Worm (Caenorhabditis elegans): ENCODE results near the gene daf-4.
A peak's percentile ranks its signal among the peaks of the same experiment; 100 is the strongest.

Gene daf-4

DNA sequence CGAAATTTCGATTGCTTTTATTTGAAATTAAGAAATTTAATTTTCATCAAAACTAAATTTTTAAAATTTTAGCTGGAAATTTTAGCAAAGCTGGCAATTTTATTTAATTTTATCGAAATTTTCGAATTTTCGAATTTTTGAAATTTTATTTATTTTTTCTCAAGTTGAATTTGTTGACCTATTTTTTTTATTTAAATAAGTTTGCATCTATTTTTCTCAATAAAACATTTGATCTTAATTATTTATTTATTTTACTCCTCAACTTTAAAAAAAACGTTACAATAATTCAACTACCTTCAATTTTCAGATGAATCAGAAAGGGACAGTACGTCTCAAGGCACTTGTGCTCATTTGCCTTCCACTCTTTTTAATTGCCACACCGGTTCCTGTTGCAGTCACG is at the start of gene daf-4:
daf-4 (plus strand) TSS at position 301 of the 400 bp plus-strand sequence.
- TF ChIP-seq C38D4.7 (GFP tag; optimal IDR thresholded peaks at IDR 0.05) (no peak), T23F11.4 (GFP tag; optimal IDR thresholded peaks at IDR 0.05) (no peak), unc-55 (GFP tag; optimal IDR thresholded peaks at IDR 0.05) (no peak), syd-9 (tag; optimal IDR thresholded peaks at IDR 0.05) (no peak), ceh-18 (tag; optimal IDR thresholded peaks at IDR 0.05) (no peak), pha-2 (tag; optimal IDR thresholded peaks at IDR 0.05) (no peak), odd-2 (tag; optimal IDR thresholded peaks at IDR 0.05) (no peak)

DNA sequence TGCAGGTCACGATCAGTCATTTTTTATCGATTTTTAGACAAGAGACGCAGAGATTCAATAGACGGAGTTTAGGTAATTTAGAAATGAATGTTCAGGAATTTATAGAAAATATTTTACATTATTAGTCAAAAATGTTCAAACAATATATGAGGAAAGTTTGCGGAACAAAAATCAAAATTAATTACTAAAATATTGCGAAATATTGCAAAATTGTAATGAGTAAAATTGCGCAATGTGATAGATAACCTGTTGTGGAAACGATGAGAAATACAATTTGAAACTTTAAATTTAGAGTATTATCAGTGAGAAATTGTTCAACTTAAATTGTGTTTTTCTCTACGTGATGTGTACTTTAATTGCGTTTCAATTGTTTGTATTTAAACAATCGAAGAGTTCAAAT is 43.9 kb upstream of the daf-4 start, which contains the start of gene F56D2.5:
F56D2.5 (minus strand) TSS at position 371 of the 400 bp plus-strand sequence.
- TF ChIP-seq elt-2 (tag; optimal IDR thresholded peaks at IDR 0.05) (no peak), C08G9.2 (tag; optimal IDR thresholded peaks at IDR 0.05) (no peak), ceh-9 (tag; optimal IDR thresholded peaks at IDR 0.05) (no peak), nhr-232 (tag; optimal IDR thresholded peaks at IDR 0.05) (no peak), F13H6.1 (tag; optimal IDR thresholded peaks at IDR 0.05) (no peak), K02D7.2 (tag; optimal IDR thresholded peaks at IDR 0.05) (no peak), fax-1 (tag; optimal IDR thresholded peaks at IDR 0.05) (no peak), fkh-6 (tag; optimal IDR thresholded peaks at IDR 0.05) (no peak), hlh-8 (tag; optimal IDR thresholded peaks at IDR 0.05) (no peak), ceh-18 (tag; optimal IDR thresholded peaks at IDR 0.05) (no peak), C38D4.7 (GFP tag; optimal IDR thresholded peaks at IDR 0.05) (no peak), eyg-1 (tag; optimal IDR thresholded peaks at IDR 0.05) (no peak), ceh-31 (tag; optimal IDR thresholded peaks at IDR 0.05) (no peak), fkh-10 (GFP tag; optimal IDR thresholded peaks at IDR 0.05) (no peak), lim-6 (tag; optimal IDR thresholded peaks at IDR 0.05) (no peak), pha-2 (tag; optimal IDR thresholded peaks at IDR 0.05) (no peak)

DNA sequence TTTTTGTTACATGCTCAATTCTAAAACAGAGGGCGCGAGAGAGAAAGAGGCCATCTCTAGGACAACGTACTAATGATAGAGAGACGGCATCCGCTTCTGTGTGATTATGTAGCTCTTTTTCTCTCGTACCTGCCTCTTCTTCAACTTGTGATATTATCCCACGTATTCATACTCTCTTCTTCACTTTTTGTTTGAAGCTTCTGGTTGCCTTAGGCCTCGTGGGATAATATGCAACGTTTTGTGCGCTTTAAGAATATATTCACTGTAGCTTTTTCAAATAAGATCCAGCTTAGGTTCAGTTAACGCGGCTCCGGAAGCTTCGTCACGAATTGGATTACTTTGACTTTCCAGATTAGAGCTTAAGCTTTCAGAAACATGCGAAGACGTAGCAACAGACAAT is 42.2 kb upstream of the daf-4 start, which contains the start of the genes F56D2.8 and uev-2:
F56D2.8 (minus strand) TSS at position 101 of the 400 bp plus-strand sequence.
uev-2 (plus strand) TSS at position 360 of the 400 bp plus-strand sequence.
- TF ChIP-seq pat-9 (tag; optimal IDR thresholded peaks at IDR 0.05) (no peak), nhr-11 (tag; optimal IDR thresholded peaks at IDR 0.05) (no peak), sox-2 (GFP tag; IDR thresholded peaks at IDR 0.05) (no peak), pha-2 (tag; optimal IDR thresholded peaks at IDR 0.05) (no peak), ceh-22 (tag; optimal IDR thresholded peaks at IDR 0.05) (no peak), ama-1 (optimal IDR thresholded peaks at IDR 0.05) (no peak), elt-4 (tag; optimal IDR thresholded peaks at IDR 0.05) (no peak), dve-1 (tag; optimal IDR thresholded peaks at IDR 0.05) (no peak), eyg-1 (tag; optimal IDR thresholded peaks at IDR 0.05) (no peak), elt-2 (tag; optimal IDR thresholded peaks at IDR 0.05) (no peak), lim-6 (tag; optimal IDR thresholded peaks at IDR 0.05) (no peak), che-1 (tag; optimal IDR thresholded peaks at IDR 0.05) (no peak), nhr-232 (tag; optimal IDR thresholded peaks at IDR 0.05) (no peak)

DNA sequence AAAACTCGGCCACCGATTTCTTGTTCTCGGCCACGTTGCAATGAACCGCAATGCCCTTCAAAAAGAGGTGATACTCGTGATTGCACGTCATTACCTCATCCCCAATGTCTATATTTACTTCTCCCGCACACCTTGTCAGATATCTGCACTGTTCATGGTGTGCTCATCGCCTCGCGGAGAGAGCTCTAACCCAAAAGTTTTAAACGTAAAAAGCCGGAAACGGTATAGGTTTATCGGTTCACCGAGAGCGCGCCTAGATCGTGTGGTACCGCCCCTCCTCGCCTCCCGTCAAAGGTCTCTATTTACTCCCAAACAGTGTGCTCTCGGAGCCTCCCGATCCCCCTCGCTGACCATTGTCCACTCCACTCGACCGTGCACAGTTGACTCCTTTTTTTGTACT is 40.3 kb upstream of the daf-4 start, which contains the start of gene F56D2.3:
F56D2.3 (plus strand) TSS at position 301 of the 400 bp plus-strand sequence.
- TF ChIP-seq tbx-7 (tag; optimal IDR thresholded peaks at IDR 0.05) = no peak
- TF ChIP-seq hlh-30 (tag; optimal IDR thresholded peaks at IDR 0.05; ENCODE audit: insufficient read depth) = no peak
- TF ChIP-seq ceh-9 (tag; optimal IDR thresholded peaks at IDR 0.05) = no peak
- peak; percentile 16 for TF ChIP-seq pax-1 (tag; optimal IDR thresholded peaks at IDR 0.05)
- TF ChIP-seq ceh-34 (tag; optimal IDR thresholded peaks at IDR 0.05) = no peak
- peak; percentile 1 for TF ChIP-seq ets-4 (tag; optimal IDR thresholded peaks at IDR 0.05)
- no peak for TF ChIP-seq ceh-19 (GFP tag; optimal IDR thresholded peaks at IDR 0.05)
- TF ChIP-seq ceh-6 (GFP tag; optimal IDR thresholded peaks at IDR 0.05) = no peak
- no peak for TF ChIP-seq ttx-3 (tag; optimal IDR thresholded peaks at IDR 0.05)
- TF ChIP-seq ama-1 (optimal IDR thresholded peaks at IDR 0.05) = no peak

Data from whole organism, late embryonic.